Worm (Caenorhabditis elegans) whole organism, L4/young adult: ENCODE data around the gene srw-54.
"Not testable (repeated sequence)": the region's sequence is repeated elsewhere in the genome, so short reads cannot be mapped to it uniquely, and the experiment has no call there.

Experiments used
- W03F9.2 ChIP-seq: fragments of 150-350 bp; optimal IDR thresholded peaks from 2 replicates; lab custom pipeline; 2014; ENCODE audit warnings: missing biosample characterization, missing genetic modification characterization
- dao-5 ChIP-seq: sonication (generic microtip); optimal IDR thresholded peaks from 2 replicates; lab custom pipeline; 2016; ENCODE audit warnings: missing genotype, missing genetic modification characterization, moderate library complexity, missing compliant biosample characterization
- him-1 ChIP-seq: sonication (generic microtip); optimal IDR thresholded peaks from 2 replicates; lab custom pipeline; 2016; ENCODE audit warnings: missing genotype, missing genetic modification reagents, missing genetic modification characterization, missing compliant biosample characterization

The srw-54 gene

ce11 chrV:16660816-16661215 is 49.7 kb downstream of the srw-54 start, which contains the start of gene Y70C5B.2:
Y70C5B.2 (minus strand) TSS chrV:16660916.
- TF ChIP-seq him-1, dao-5, W03F9.2 (tag; lab: Kevin White, UChicago): not testable (repeated sequence)
